Fruit fly (Drosophila melanogaster) whole organism, pupa: Measurements from ENCODE around the gene CG32857.

ENCODE experiments used
- CG10348 ChIP-seq: fragments of 200-800 bp; sonication (Bioruptor generic); IDR thresholded peaks from 2 replicates; pipeline ENCODE4 v1.3.6; 2022; ENCODE audit warnings: missing biosample characterization, missing genetic modification characterization
- CG12605 ChIP-seq: fragments of 200-800 bp; sonication (Bioruptor generic); IDR thresholded peaks from 2 replicates; pipeline ENCODE4 v1.3.6; 2022; ENCODE audit warnings: missing biosample characterization, missing genetic modification characterization
- CG13204 ChIP-seq: fragments of 200-800 bp; sonication (Bioruptor generic); optimal IDR thresholded peaks from 2 replicates; lab custom pipeline; 2018; ENCODE audit warnings: missing biosample characterization, mild to moderate bottlenecking, missing genetic modification characterization, moderate library complexity
- CG14655 ChIP-seq: fragments of 200-800 bp; sonication (Bioruptor generic); optimal IDR thresholded peaks from 3 replicates; lab custom pipeline; 2017; ENCODE audit warnings: mild to moderate bottlenecking, missing biosample characterization, missing genetic modification reagents, missing genetic modification characterization
- CG15710 ChIP-seq: fragments of 200-800 bp; sonication (Bioruptor generic); optimal IDR thresholded peaks from 2 replicates; lab custom pipeline; 2018; ENCODE audit warnings: missing biosample characterization, mild to moderate bottlenecking, missing genetic modification characterization, moderate library complexity
- CG17806 ChIP-seq: fragments of 200-800 bp; sonication (Bioruptor generic); optimal IDR thresholded peaks from 2 replicates; lab custom pipeline; 2018; ENCODE audit warnings: missing biosample characterization, mild to moderate bottlenecking, missing genetic modification characterization, moderate library complexity
- CG32121 ChIP-seq: fragments of 200-800 bp; sonication (Bioruptor generic); IDR thresholded peaks from 2 replicates; pipeline ENCODE4 v1.3.6; 2022; ENCODE audit warnings: missing biosample characterization, missing genetic modification characterization
- CG34367 ChIP-seq: fragments of 200-800 bp; sonication (Bioruptor generic); optimal IDR thresholded peaks from 2 replicates; lab custom pipeline; 2018; ENCODE audit warnings: missing biosample characterization, mild to moderate bottlenecking, missing genetic modification characterization
- CG4496 ChIP-seq: fragments of 200-800 bp; sonication (Bioruptor generic); IDR thresholded peaks from 3 replicates; pipeline ENCODE4 v1.3.6; 2022; ENCODE audit warnings: missing biosample characterization, missing genetic modification characterization
- CG8159 ChIP-seq: fragments of 200-800 bp; sonication (Bioruptor generic); optimal IDR thresholded peaks from 3 replicates; lab custom pipeline; 2018; ENCODE audit warnings: missing biosample characterization, mild to moderate bottlenecking, missing genetic modification characterization, moderate library complexity
- CG8301 ChIP-seq: fragments of 200-800 bp; sonication (Bioruptor generic); optimal IDR thresholded peaks from 2 replicates; lab custom pipeline; 2018; ENCODE audit warnings: missing biosample characterization, mild to moderate bottlenecking, missing genetic modification characterization
- CG9948 ChIP-seq: fragments of 200-800 bp; sonication (Bioruptor generic); optimal IDR thresholded peaks from 2 replicates; lab custom pipeline; 2018; ENCODE audit warnings: missing biosample characterization, mild to moderate bottlenecking, missing genetic modification characterization, moderate library complexity
- D1 ChIP-seq: fragments of 200-800 bp; sonication (Bioruptor generic); optimal IDR thresholded peaks from 2 replicates; lab custom pipeline; 2018; ENCODE audit warnings: missing biosample characterization, mild to moderate bottlenecking, missing genetic modification characterization, moderate library complexity
- EcR ChIP-seq: fragments of 200-800 bp; sonication (Bioruptor generic); optimal IDR thresholded peaks from 3 replicates; lab custom pipeline; 2019; ENCODE audit warnings: missing biosample characterization, missing genetic modification characterization, mild to moderate bottlenecking, moderate library complexity, missing genetic modification reagents
- Ets98B ChIP-seq: fragments of 200-800 bp; sonication (Bioruptor generic); IDR thresholded peaks from 2 replicates; pipeline ENCODE4 v1.3.6; 2022; ENCODE audit warnings: missing biosample characterization, missing genetic modification characterization
- Pif1A ChIP-seq: fragments of 200-800 bp; sonication (Bioruptor generic); optimal IDR thresholded peaks from 3 replicates; lab custom pipeline; 2016; ENCODE audit warnings: missing biosample characterization, missing genetic modification characterization
- Pif1B ChIP-seq: fragments of 200-800 bp; sonication (Bioruptor generic); optimal IDR thresholded peaks from 3 replicates; lab custom pipeline; 2016; ENCODE audit warnings: missing biosample characterization, missing genetic modification characterization
- Snoo ChIP-seq: fragments of 200-800 bp; sonication (Bioruptor generic); optimal IDR thresholded peaks from 3 replicates; lab custom pipeline; 2017; ENCODE audit warnings: missing biosample characterization, mild to moderate bottlenecking, missing genetic modification characterization, inconsistent platforms
- fd96Ca ChIP-seq: fragments of 200-800 bp; sonication (Bioruptor generic); IDR thresholded peaks from 3 replicates; pipeline ENCODE4 v1.3.6; 2022; ENCODE audit warnings: missing biosample characterization, missing genetic modification characterization
- gl ChIP-seq: fragments of 200-800 bp; sonication (Bioruptor generic); optimal IDR thresholded peaks from 2 replicates; lab custom pipeline; 2018; ENCODE audit warnings: missing biosample characterization, mild to moderate bottlenecking, missing genetic modification characterization
- rn ChIP-seq: fragments of 200-800 bp; sonication (Bioruptor generic); IDR thresholded peaks from 2 replicates; pipeline ENCODE4 v1.3.6; 2022; ENCODE audit warnings: missing biosample characterization, missing genetic modification characterization

The CG32857 gene

DNA sequence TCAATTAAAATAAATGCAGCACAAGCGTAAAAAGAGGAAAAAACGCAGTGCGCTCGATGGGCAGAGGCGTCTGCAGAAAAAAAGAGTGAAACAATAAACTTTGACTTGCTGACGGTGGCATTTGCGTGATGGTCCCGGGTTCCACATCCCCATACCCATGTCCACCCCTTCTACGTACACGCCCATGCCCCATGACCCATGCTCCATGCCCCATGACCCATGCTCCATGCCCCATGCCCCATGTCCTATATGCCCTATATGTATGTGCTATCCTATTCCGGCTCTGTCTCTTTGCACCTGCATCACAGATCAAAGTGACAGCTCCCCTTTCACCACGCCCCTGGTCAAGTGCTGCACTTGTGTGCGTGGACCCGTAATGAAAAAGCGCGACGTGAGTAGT is 25.4 kb downstream of the CG32857 start:
- TF ChIP-seq CG10348 (no peak), EcR (GFP tag; lab: Kevin White, UChicago) (no peak), CG34367 (peak; percentile 53), Snoo (tag; lab: Kevin White, UChicago) (peak; percentile 17), CG14655 (GFP tag; lab: Kevin White, UChicago) (peak; percentile 77), CG13204 (GFP tag; lab: Kevin White, UChicago) (peak; percentile 37), Ets98B (GFP tag; lab: Robert Waterston, UW) (no peak), Pif1A (GFP tag; lab: Kevin White, UChicago) (peak; percentile 58), CG8159 (peak; percentile 71), Pif1B (GFP tag; lab: Kevin White, UChicago) (peak; percentile 29), gl (tag; lab: Kevin White, UChicago) (peak; percentile 11), CG15710 (tag; lab: Kevin White, UChicago) (peak; percentile 70), CG17806 (peak; percentile 57), CG8301 (tag; lab: Kevin White, UChicago) (peak; percentile 61), CG12605 (peak; percentile 28; the same call in 1 of the 2 replicates), D1 (tag; lab: Kevin White, UChicago) (peak; percentile 19), fd96Ca (GFP tag; lab: Robert Waterston, UW) (peak; percentile 52; the same call in 1 of the 3 replicates), rn (GFP tag; lab: Robert Waterston, UW) (peak; percentile 44; the same call in 1 of the 2 replicates), CG9948 (peak; percentile 71), CG4496 (GFP tag; lab: Robert Waterston, UW) (peak; percentile 46; the same call in 2 of the 3 replicates), CG32121 (GFP tag; lab: Robert Waterston, UW) (no peak)
- TF ChIP-seq, all 21 proteins: peak for 17

DNA sequence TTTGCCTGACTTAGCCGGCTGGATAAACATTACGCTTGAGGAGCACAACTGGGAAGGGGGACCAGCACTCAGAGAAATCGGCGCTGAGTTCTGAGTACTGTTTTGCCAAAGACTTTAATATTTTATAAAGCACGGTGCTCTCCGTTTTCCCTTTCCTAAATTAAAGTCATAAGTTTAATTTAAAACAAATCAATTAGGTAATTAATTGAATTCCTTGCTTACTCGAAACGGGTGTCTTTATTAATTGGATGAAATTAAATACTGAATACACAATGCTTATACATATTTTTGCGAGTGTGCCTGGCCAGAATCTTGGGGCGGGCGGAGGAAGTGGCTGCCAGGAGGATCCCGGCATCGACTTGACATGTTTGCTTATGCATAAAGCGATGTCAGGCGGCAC is 27.5 kb downstream of the CG32857 start:
- peak; percentile 24 for TF ChIP-seq CG15710 (tag; lab: Kevin White, UChicago)
- TF ChIP-seq CG8301 (tag; lab: Kevin White, UChicago): peak; percentile 10
- TF ChIP-seq Snoo (tag; lab: Kevin White, UChicago): no peak
- no peak for TF ChIP-seq D1 (tag; lab: Kevin White, UChicago)
- TF ChIP-seq Pif1B (GFP tag; lab: Kevin White, UChicago): no peak
- peak; percentile 61 for TF ChIP-seq CG8159
- no peak for TF ChIP-seq CG12605
- TF ChIP-seq CG10348: no peak
- no peak for TF ChIP-seq CG13204 (GFP tag; lab: Kevin White, UChicago)
- TF ChIP-seq CG9948: peak; percentile 20
- peak; percentile 49 for TF ChIP-seq CG17806
- no peak for TF ChIP-seq EcR (GFP tag; lab: Kevin White, UChicago)
- no peak for TF ChIP-seq rn (GFP tag; lab: Robert Waterston, UW)
- TF ChIP-seq CG14655 (GFP tag; lab: Kevin White, UChicago): peak; percentile 46
- no peak for TF ChIP-seq CG34367
- no peak for TF ChIP-seq gl (tag; lab: Kevin White, UChicago)
- no peak for TF ChIP-seq CG32121 (GFP tag; lab: Robert Waterston, UW)
- TF ChIP-seq Pif1A (GFP tag; lab: Kevin White, UChicago): peak; percentile 5
- TF ChIP-seq Ets98B (GFP tag; lab: Robert Waterston, UW): no peak
- no peak for TF ChIP-seq fd96Ca (GFP tag; lab: Robert Waterston, UW)
- no peak for TF ChIP-seq CG4496 (GFP tag; lab: Robert Waterston, UW)

DNA sequence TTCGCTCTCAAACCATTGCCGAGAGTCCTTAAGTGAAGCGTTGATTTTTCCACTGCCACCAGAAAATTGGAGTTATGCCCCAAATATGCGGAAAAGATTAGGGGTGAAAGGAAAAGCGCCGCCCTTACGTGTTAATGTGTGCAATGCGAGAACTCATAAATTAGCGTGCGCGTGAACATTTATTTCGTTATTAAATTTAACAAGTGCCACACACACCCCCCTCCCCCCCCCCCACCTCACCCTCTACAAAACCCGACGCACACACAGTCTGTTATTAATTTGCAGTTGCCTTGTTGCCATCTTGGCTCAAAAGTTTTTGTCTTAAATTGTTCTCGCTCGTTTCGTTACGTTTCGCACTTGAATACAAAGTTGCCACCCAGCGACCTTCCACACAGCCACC is 29.4 kb downstream of the CG32857 start:
- no peak for TF ChIP-seq CG13204 (GFP tag; lab: Kevin White, UChicago)
- no peak for TF ChIP-seq CG32121 (GFP tag; lab: Robert Waterston, UW)
- TF ChIP-seq fd96Ca (GFP tag; lab: Robert Waterston, UW): no peak
- no peak for TF ChIP-seq CG10348
- no peak for TF ChIP-seq CG34367
- no peak for TF ChIP-seq CG4496 (GFP tag; lab: Robert Waterston, UW)
- no peak for TF ChIP-seq EcR (GFP tag; lab: Kevin White, UChicago)
- TF ChIP-seq rn (GFP tag; lab: Robert Waterston, UW): no peak
- TF ChIP-seq CG8301 (tag; lab: Kevin White, UChicago): no peak
- TF ChIP-seq Pif1A (GFP tag; lab: Kevin White, UChicago): no peak
- no peak for TF ChIP-seq CG14655 (GFP tag; lab: Kevin White, UChicago)
- TF ChIP-seq Ets98B (GFP tag; lab: Robert Waterston, UW): no peak
- TF ChIP-seq, all 21 proteins: peak for 0

DNA sequence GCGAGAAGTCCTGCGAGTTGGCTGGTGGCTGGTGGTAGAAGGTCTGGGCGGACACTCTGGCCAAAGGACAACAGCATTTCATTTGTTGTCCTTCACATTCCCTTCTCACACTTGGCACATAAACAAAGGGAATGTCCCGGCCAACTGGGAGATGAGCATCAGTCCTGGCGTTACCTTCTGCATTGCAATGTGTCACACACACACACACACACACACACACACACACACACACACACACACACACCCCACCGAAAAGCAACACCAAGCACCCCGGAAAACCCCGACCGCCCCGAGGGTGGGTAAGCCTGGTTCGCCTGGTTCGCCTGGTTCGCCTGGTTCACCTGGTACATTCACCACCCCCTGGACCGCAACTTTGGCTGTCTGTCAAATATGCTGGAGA is 49.6 kb downstream of the CG32857 start:
- no peak for TF ChIP-seq Ets98B (GFP tag; lab: Robert Waterston, UW)
- TF ChIP-seq, all 21 proteins: peak for 0

DNA sequence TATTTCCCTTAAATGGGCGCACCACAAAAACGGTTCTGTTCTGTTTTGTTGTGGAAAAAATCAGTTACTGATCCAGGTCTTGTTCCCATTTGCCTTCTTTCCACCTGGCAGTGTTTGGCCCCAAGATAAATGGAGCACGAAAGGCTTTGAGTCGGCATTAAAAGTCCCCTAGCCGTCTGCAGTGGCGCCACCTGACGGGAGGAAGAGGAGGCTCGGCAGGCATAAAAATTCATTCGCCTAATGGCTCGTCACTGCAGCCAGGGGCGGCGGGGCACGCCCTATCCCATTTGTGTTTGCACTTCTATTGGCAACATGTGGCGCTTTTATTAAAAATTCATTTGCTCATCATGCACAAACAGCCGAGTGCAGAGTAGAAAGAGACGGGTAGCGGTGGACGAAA is 51.9 kb downstream of the CG32857 start:
- no peak for TF ChIP-seq D1 (tag; lab: Kevin White, UChicago)
- no peak for TF ChIP-seq CG10348
- no peak for TF ChIP-seq CG14655 (GFP tag; lab: Kevin White, UChicago)
- TF ChIP-seq Ets98B (GFP tag; lab: Robert Waterston, UW): no peak
